Worm (Caenorhabditis elegans) whole organism, L1 larva: ENCODE data around the gene smrc-1.

Source experiments
- C34B4.2 ChIP-seq: sonication (generic microtip); optimal IDR thresholded peaks from 2 replicates; lab custom pipeline; 2017; ENCODE audit warnings: mild to moderate bottlenecking, missing genetic modification characterization, missing compliant biosample characterization
- F16B12.6 ChIP-seq: fragments of 150-350 bp; optimal IDR thresholded peaks from 2 replicates; lab custom pipeline; 2014; ENCODE audit warnings: missing biosample characterization, missing genetic modification characterization
- ceh-63 ChIP-seq: fragments of 200-800 bp; sonication (Bioruptor generic); optimal IDR thresholded peaks from 2 replicates; lab custom pipeline; 2018; ENCODE audit warnings: mild to moderate bottlenecking, missing genetic modification characterization, missing compliant biosample characterization
- ceh-8 ChIP-seq: fragments of 200-800 bp; sonication (Bioruptor generic); optimal IDR thresholded peaks from 2 replicates; lab custom pipeline; 2018; ENCODE audit warnings: mild to moderate bottlenecking, missing genetic modification characterization, moderate library complexity, missing compliant biosample characterization
- ceh-82 ChIP-seq, 3 experiments: fragments of 150-350 bp in 1 of 3; sonication (generic microtip) in 2 of 3; optimal IDR thresholded peaks; 2 replicates each; lab custom pipeline; 2014 to 2017; ENCODE audit warnings: missing biosample characterization in 3 of 3, missing genetic modification characterization in 3 of 3
- ceh-88 ChIP-seq: fragments of 200-800 bp; sonication (Bioruptor generic); IDR thresholded peaks from 2 replicates; pipeline ENCODE4 v1.3.6; 2022; ENCODE audit warnings: missing genetic modification characterization, missing compliant biosample characterization
- ces-1 ChIP-seq: fragments of 150-350 bp; optimal IDR thresholded peaks from 2 replicates; lab custom pipeline; 2014; ENCODE audit warnings: missing biosample characterization, missing genetic modification reagents, missing genetic modification characterization
- dpl-1 ChIP-seq, 3 experiments: fragments of 150-350 bp in 2 of 3; sonication (generic microtip) in 1 of 3; optimal IDR thresholded peaks; 2 replicates each; lab custom pipeline; 2014 to 2017; ENCODE audit warnings: missing biosample characterization in 3 of 3, missing genetic modification characterization in 3 of 3, missing genetic modification reagents in 3 of 3
- dsc-1 ChIP-seq: sonication (generic microtip); optimal IDR thresholded peaks from 2 replicates; lab custom pipeline; 2016; ENCODE audit warnings: mild to moderate bottlenecking, missing genetic modification characterization, missing compliant biosample characterization
- efl-1 ChIP-seq, 4 experiments: fragments of 150-350 bp; optimal IDR thresholded peaks in 3 of 4; peaks in 1 of 4; 1 replicate in 1 of 4; 2 replicates in 3 of 4; lab custom pipeline; 2014; ENCODE audit warnings: missing biosample characterization in 2 of 4, missing genetic modification characterization in 2 of 4, missing genetic modification reagents in 2 of 4
- egl-13 ChIP-seq: sonication (generic microtip); optimal IDR thresholded peaks from 2 replicates; lab custom pipeline; 2016; ENCODE audit warnings: missing genotype, missing genetic modification reagents, missing genetic modification characterization, missing compliant biosample characterization
- egl-27 ChIP-seq, 2 experiments: fragments of 150-350 bp in 1 of 2; sonication (generic microtip); optimal IDR thresholded peaks; 3 replicates each; lab custom pipeline; 2017 to 2018; ENCODE audit warnings: missing biosample characterization in 2 of 2, missing genetic modification characterization in 2 of 2, missing genetic modification reagents in 2 of 2
- ets-5 ChIP-seq: fragments of 200-800 bp; sonication (Bioruptor generic); IDR thresholded peaks from 2 replicates; pipeline ENCODE4 v1.3.6; 2022; ENCODE audit warnings: missing genetic modification characterization, missing compliant biosample characterization
- fkh-10 ChIP-seq: sonication (generic microtip); optimal IDR thresholded peaks from 2 replicates; lab custom pipeline; 2017; ENCODE audit warnings: missing biosample characterization, missing genetic modification reagents, missing genetic modification characterization
- hlh-17 ChIP-seq: fragments of 200-800 bp; sonication (Bioruptor generic); optimal IDR thresholded peaks from 2 replicates; lab custom pipeline; 2018; ENCODE audit warnings: missing genetic modification characterization, mild to moderate bottlenecking, missing compliant biosample characterization, moderate library complexity, borderline replicate concordance
- hpl-2 ChIP-seq: fragments of 150-350 bp; optimal IDR thresholded peaks from 2 replicates; lab custom pipeline; 2014; ENCODE audit warnings: missing biosample characterization, missing genetic modification reagents, missing genetic modification characterization
- irx-1 ChIP-seq: sonication (generic microtip); optimal IDR thresholded peaks from 2 replicates; lab custom pipeline; 2016; ENCODE audit warnings: missing genetic modification characterization, missing compliant biosample characterization
- isw-1 ChIP-seq: fragments of 200-800 bp; sonication (Bioruptor generic); IDR thresholded peaks from 2 replicates; pipeline ENCODE4 v1.3.6; 2022; ENCODE audit warnings: missing genetic modification characterization, missing compliant biosample characterization
- lin-14 ChIP-seq: fragments of 200-800 bp; sonication (Bioruptor generic); optimal IDR thresholded peaks from 2 replicates; lab custom pipeline; 2018; ENCODE audit warnings: mild to moderate bottlenecking, missing genetic modification characterization, moderate library complexity, missing compliant biosample characterization
- lin-39 ChIP-seq: fragments of 150-350 bp; optimal IDR thresholded peaks from 2 replicates; lab custom pipeline; 2014; ENCODE audit warnings: missing biosample characterization, missing genetic modification reagents, missing genetic modification characterization
- lsy-2 ChIP-seq, 2 experiments: fragments of 150-350 bp; optimal IDR thresholded peaks; 2 replicates each; lab custom pipeline; 2014; ENCODE audit warnings: missing biosample characterization in 2 of 2, missing genetic modification characterization in 2 of 2
- mdl-1 ChIP-seq, 2 experiments: fragments of 150-350 bp; optimal IDR thresholded peaks; 2 replicates each; lab custom pipeline; 2014 to 2017; ENCODE audit warnings: missing biosample characterization in 2 of 2, missing genetic modification characterization in 2 of 2, inconsistent platforms in 1 of 2
- mep-1 ChIP-seq: fragments of 150-350 bp; optimal IDR thresholded peaks from 2 replicates; lab custom pipeline; 2014; ENCODE audit warnings: missing biosample characterization, missing genetic modification characterization
- nhr-11 ChIP-seq: fragments of 150-350 bp; optimal IDR thresholded peaks from 2 replicates; lab custom pipeline; 2014; ENCODE audit warnings: missing biosample characterization, missing genetic modification characterization
- nhr-19 ChIP-seq: fragments of 200-800 bp; sonication (Bioruptor generic); conservative IDR thresholded peaks from 2 replicates; pipeline ENCODE4 v1.3.6; 2022; ENCODE audit warnings: missing genetic modification characterization, missing compliant biosample characterization
- nhr-71 ChIP-seq: sonication (generic microtip); optimal IDR thresholded peaks from 2 replicates; lab custom pipeline; 2016; ENCODE audit warnings: mild to moderate bottlenecking, missing genetic modification characterization, moderate library complexity, missing compliant biosample characterization
- nhr-85 ChIP-seq: sonication (generic microtip); peaks from one replicate; lab custom pipeline; 2016; ENCODE audit warnings: missing genetic modification characterization, inconsistent platforms, missing compliant biosample characterization
- pag-3 ChIP-seq: sonication (generic microtip); optimal IDR thresholded peaks from 2 replicates; lab custom pipeline; 2017; ENCODE audit warnings: missing genetic modification characterization, mild to moderate bottlenecking, missing compliant biosample characterization, antibody characterized with exemption, borderline replicate concordance; ENCODE audit not compliant: insufficient read depth
- pax-3 ChIP-seq: fragments of 200-800 bp; sonication (Bioruptor generic); optimal IDR thresholded peaks from 2 replicates; lab custom pipeline; 2018; ENCODE audit warnings: mild to moderate bottlenecking, missing genetic modification characterization, moderate library complexity, missing compliant biosample characterization
- pqm-1 ChIP-seq: sonication (generic microtip); optimal IDR thresholded peaks from 3 replicates; lab custom pipeline; 2017; ENCODE audit warnings: missing biosample characterization, missing genetic modification characterization
- skn-1 ChIP-seq: fragments of 150-350 bp; optimal IDR thresholded peaks from 2 replicates; lab custom pipeline; 2014; ENCODE audit warnings: missing biosample characterization, missing genetic modification characterization
- snpc-4 ChIP-seq: fragments of 150-350 bp; optimal IDR thresholded peaks from 2 replicates; lab custom pipeline; 2014; ENCODE audit warnings: missing biosample characterization, missing genetic modification characterization
- snu-23 ChIP-seq: sonication (generic microtip); optimal IDR thresholded peaks from 2 replicates; lab custom pipeline; 2016; ENCODE audit warnings: missing genetic modification characterization, missing compliant biosample characterization
- sup-37 ChIP-seq: fragments of 200-800 bp; sonication (Bioruptor generic); optimal IDR thresholded peaks from 2 replicates; lab custom pipeline; 2018; ENCODE audit warnings: mild to moderate bottlenecking, missing genetic modification characterization, missing compliant biosample characterization
- swsn-7 ChIP-seq: sonication (generic microtip); optimal IDR thresholded peaks from 2 replicates; lab custom pipeline; 2016; ENCODE audit warnings: missing genetic modification characterization, missing compliant biosample characterization
- unc-130 ChIP-seq: fragments of 150-350 bp; optimal IDR thresholded peaks from 2 replicates; lab custom pipeline; 2017; ENCODE audit warnings: missing biosample characterization, missing genetic modification characterization, inconsistent platforms
- unc-62 ChIP-seq: fragments of 150-350 bp; optimal IDR thresholded peaks from 2 replicates; lab custom pipeline; 2014; ENCODE audit warnings: missing biosample characterization, missing genetic modification reagents, missing genetic modification characterization
- unc-86 ChIP-seq: sonication (generic microtip); optimal IDR thresholded peaks from 2 replicates; lab custom pipeline; 2016; ENCODE audit warnings: missing genetic modification characterization, missing compliant biosample characterization
- vab-15 ChIP-seq: sonication (generic microtip); optimal IDR thresholded peaks from 2 replicates; lab custom pipeline; 2017; ENCODE audit warnings: missing genotype, mild to moderate bottlenecking, missing genetic modification characterization, missing compliant biosample characterization

Gene smrc-1

ce11 chrIII:6348578-6348977 is 42.2 kb upstream of the smrc-1 start (continued):
- no peak for TF ChIP-seq ces-1
- no peak for TF ChIP-seq dpl-1 (GFP tag; optimal IDR thresholded peaks at IDR 0.05; lab: Kevin White, UChicago)
- 0 out of 2 replicates have a peak, but pooled peaks have one; percentile 2 for TF ChIP-seq isw-1 (GFP tag; lab: Robert Waterston, UW)
- no peak for TF ChIP-seq efl-1 (optimal IDR thresholded peaks at IDR 0.05; lab: Kevin White, UChicago)
- TF ChIP-seq efl-1 (GFP tag; optimal IDR thresholded peaks at IDR 0.05 in 1 of 2; lab: Kevin White, UChicago) = no peak
- no peak for TF ChIP-seq ceh-88 (GFP tag; lab: Robert Waterston, UW)
- no peak for TF ChIP-seq ets-5 (GFP tag; lab: Robert Waterston, UW)
- peak in 1 of 3 experiments; percentile 7 for TF ChIP-seq ceh-82 (tag; optimal IDR thresholded peaks at IDR 0.05; lab: Kevin White, UChicago)
- TF ChIP-seq swsn-7 (tag; lab: Kevin White, UChicago) = peak; percentile 21
- TF ChIP-seq skn-1 (tag; lab: Kevin White, UChicago) = no peak
- TF ChIP-seq F16B12.6 (tag; lab: Kevin White, UChicago) = no peak
- no peak for TF ChIP-seq hpl-2
- no peak for TF ChIP-seq snpc-4 (tag; lab: Kevin White, UChicago)
- TF ChIP-seq mep-1 = no peak
- no peak for TF ChIP-seq vab-15 (tag; lab: Kevin White, UChicago)
- TF ChIP-seq irx-1 (tag; lab: Kevin White, UChicago) = peak; percentile 46
- no peak for TF ChIP-seq hlh-17 (GFP tag; lab: Kevin White, UChicago)
- no peak for TF ChIP-seq pax-3 (tag; lab: Kevin White, UChicago)
- no peak for TF ChIP-seq pqm-1 (tag; lab: Kevin White, UChicago)
- TF ChIP-seq snu-23 (GFP tag; lab: Kevin White, UChicago) = no peak
- peak; percentile 44 for TF ChIP-seq egl-13
- TF ChIP-seq unc-130 (tag; lab: Kevin White, UChicago) = no peak
- TF ChIP-seq pag-3 = no peak
- TF ChIP-seq, all 84 proteins: peak for 14

- TF ChIP-seq irx-1 (tag; lab: Kevin White, UChicago) = no peak
- TF ChIP-seq nhr-11 = no peak
- TF ChIP-seq dsc-1 (tag; lab: Kevin White, UChicago) = no peak
- peak; percentile 92 for TF ChIP-seq fkh-10 (GFP tag; lab: Kevin White, UChicago)
- TF ChIP-seq nhr-19 (GFP tag; lab: Robert Waterston, UW) = no peak
- no peak for TF ChIP-seq unc-62
- TF ChIP-seq sup-37 (GFP tag; lab: Kevin White, UChicago) = no peak
- TF ChIP-seq dpl-1 (GFP tag; optimal IDR thresholded peaks at IDR 0.05; lab: Kevin White, UChicago) = no peak
- TF ChIP-seq egl-27 (tag; optimal IDR thresholded peaks at IDR 0.05; lab: Kevin White, UChicago) = no peak
- TF ChIP-seq ceh-82 (tag; optimal IDR thresholded peaks at IDR 0.05; lab: Kevin White, UChicago) = no peak
- TF ChIP-seq nhr-85 = no peak
- TF ChIP-seq lsy-2 (tag; optimal IDR thresholded peaks at IDR 0.05; lab: Kevin White, UChicago) = no peak
- TF ChIP-seq lin-14 = peak; percentile 48
- no peak for TF ChIP-seq mdl-1 (tag; optimal IDR thresholded peaks at IDR 0.05; lab: Kevin White, UChicago)
- no peak for TF ChIP-seq lin-39 (tag; lab: Kevin White, UChicago)
- no peak for TF ChIP-seq C34B4.2 (tag; lab: Kevin White, UChicago)
Observed at ce11 chrIII:6350424-6350823, 40.3 kb upstream of the smrc-1 start.

ce11 chrIII:6351438-6351837 is 39.3 kb upstream of the smrc-1 start:
- peak; percentile 20 for TF ChIP-seq nhr-71 (tag; lab: Kevin White, UChicago)
- no peak for TF ChIP-seq snu-23 (GFP tag; lab: Kevin White, UChicago)
- TF ChIP-seq ceh-63 (GFP tag; lab: Kevin White, UChicago) = peak; percentile 63
- peak; percentile 70 for TF ChIP-seq lin-14
- no peak for TF ChIP-seq isw-1 (GFP tag; lab: Robert Waterston, UW)
- TF ChIP-seq pqm-1 (tag; lab: Kevin White, UChicago) = no peak
- TF ChIP-seq ceh-8 = no peak
- TF ChIP-seq unc-86 (tag; lab: Kevin White, UChicago) = peak; percentile 4
